Worm (Caenorhabditis elegans) whole organism, late embryonic: Measurements from ENCODE around the gene Y116A8C.463.
"Not testable (repeated sequence)": the region's sequence is repeated elsewhere in the genome, so short reads cannot be mapped to it uniquely, and the experiment has no call there.

Source experiments
- che-1 ChIP-seq: sonication (generic microtip); optimal IDR thresholded peaks from 2 replicates; lab custom pipeline; 2016; ENCODE audit warnings: mild to moderate bottlenecking, missing genetic modification characterization, missing compliant biosample characterization
- hlh-6 ChIP-seq: sonication (generic microtip); optimal IDR thresholded peaks from 2 replicates; lab custom pipeline; 2016; ENCODE audit warnings: missing genotype, missing genetic modification characterization, missing compliant biosample characterization
- nfya-1 ChIP-seq: sonication (generic microtip); optimal IDR thresholded peaks from 2 replicates; lab custom pipeline; 2017; ENCODE audit warnings: missing genetic modification characterization, mild to moderate bottlenecking, missing compliant biosample characterization, antibody characterized with exemption, moderate library complexity
- nhr-11 ChIP-seq: fragments of 150-350 bp; optimal IDR thresholded peaks from 2 replicates; lab custom pipeline; 2014; ENCODE audit warnings: missing biosample characterization, missing genetic modification characterization
- nhr-232 ChIP-seq: sonication (generic microtip); optimal IDR thresholded peaks from 2 replicates; lab custom pipeline; 2016; ENCODE audit warnings: missing genetic modification characterization, missing compliant biosample characterization

ce11 chrIV:16895288-16895687 lies 24.2 kb upstream of the Y116A8C.463 start, which contains the start of gene T06A10.2:
- not testable (repeated sequence) for TF ChIP-seq nhr-232; nhr-11 (tag; lab: Kevin White, UChicago); nfya-1 (tag; lab: Kevin White, UChicago); hlh-6 (tag; lab: Kevin White, UChicago); che-1 (tag; lab: Kevin White, UChicago)
